Worm (Caenorhabditis elegans): ENCODE data around the gene phf-33.

The phf-33 gene

ce11 chrX:13269586-13269985 lies 9.2 kb downstream of the phf-33 start, which contains the start of gene cyp-14A2:
cyp-14A2 (minus strand) TSS chrX:13269686.
- TF ChIP-seq klf-2 (GFP tag; conservative IDR thresholded peaks at IDR 0.05) (no peak), tab-1 (GFP tag; IDR thresholded peaks at IDR 0.05) (no peak), T22C8.4 (GFP tag; IDR thresholded peaks at IDR 0.05) (no peak), cog-1 (tag; optimal IDR thresholded peaks at IDR 0.05) (no peak), ref-1 (GFP tag; conservative IDR thresholded peaks at IDR 0.05) (no peak), ztf-29 (GFP tag; IDR thresholded peaks at IDR 0.05) (no peak), med-1 (GFP tag; optimal IDR thresholded peaks at IDR 0.05; ENCODE audit: insufficient read depth) (no peak), ztf-23 (GFP tag; IDR thresholded peaks at IDR 0.05) (no peak), flt-1 (GFP tag; IDR thresholded peaks at IDR 0.05) (no peak)

- TF ChIP-seq cog-1 (tag; optimal IDR thresholded peaks at IDR 0.05) (no peak), klf-2 (GFP tag; conservative IDR thresholded peaks at IDR 0.05) (no peak), ztf-29 (GFP tag; IDR thresholded peaks at IDR 0.05) (no peak), T22C8.4 (GFP tag; IDR thresholded peaks at IDR 0.05) (no peak)
Observed at ce11 chrX:13267230-13267629, 11.5 kb downstream of the phf-33 start, which contains the start of gene cyp-14A1. cyp-14A1 (minus strand) TSS chrX:13267355.

- TF ChIP-seq klf-2 (GFP tag; conservative IDR thresholded peaks at IDR 0.05) (peak; percentile 90), cog-1 (tag; optimal IDR thresholded peaks at IDR 0.05) (peak; percentile 44), tab-1 (GFP tag; IDR thresholded peaks at IDR 0.05) (peak; percentile 92), ztf-29 (GFP tag; IDR thresholded peaks at IDR 0.05) (peak; percentile 88), med-1 (GFP tag; optimal IDR thresholded peaks at IDR 0.05; ENCODE audit: insufficient read depth) (peak; percentile 28), flt-1 (GFP tag; IDR thresholded peaks at IDR 0.05) (peak; percentile 92), ztf-23 (GFP tag; IDR thresholded peaks at IDR 0.05) (peak; percentile 94), ref-1 (GFP tag; conservative IDR thresholded peaks at IDR 0.05) (peak; percentile 77), T22C8.4 (GFP tag; IDR thresholded peaks at IDR 0.05) (peak; percentile 89)
Observed at ce11 chrX:13264550-13264949, 14.2 kb downstream of the phf-33 start.

- TF ChIP-seq ztf-23 (GFP tag; IDR thresholded peaks at IDR 0.05), result no peak
Observed at ce11 chrX:13262195-13262594, 16.6 kb downstream of the phf-33 start, which contains the start of gene K09A11.1. K09A11.1 (plus strand) TSS chrX:13262495.

ce11 chrX:13257577-13257976 lies 21.2 kb downstream of the phf-33 start, which contains the start of gene K08H2.10:
K08H2.10 (plus strand) TSS chrX:13257806.
- TF ChIP-seq tab-1 (GFP tag; IDR thresholded peaks at IDR 0.05) (no peak), ztf-29 (GFP tag; IDR thresholded peaks at IDR 0.05) (no peak), med-1 (GFP tag; optimal IDR thresholded peaks at IDR 0.05; ENCODE audit: insufficient read depth) (no peak), ztf-23 (GFP tag; IDR thresholded peaks at IDR 0.05) (no peak), flt-1 (GFP tag; IDR thresholded peaks at IDR 0.05) (no peak), cog-1 (tag; optimal IDR thresholded peaks at IDR 0.05) (no peak), T22C8.4 (GFP tag; IDR thresholded peaks at IDR 0.05) (no peak), klf-2 (GFP tag; conservative IDR thresholded peaks at IDR 0.05) (no peak), ref-1 (GFP tag; conservative IDR thresholded peaks at IDR 0.05) (no peak)

- TF ChIP-seq ref-1 (GFP tag; conservative IDR thresholded peaks at IDR 0.05), result no peak
- no peak for TF ChIP-seq ztf-23 (GFP tag; IDR thresholded peaks at IDR 0.05)
- no peak for TF ChIP-seq klf-2 (GFP tag; conservative IDR thresholded peaks at IDR 0.05)
- no peak for TF ChIP-seq flt-1 (GFP tag; IDR thresholded peaks at IDR 0.05)
- no peak for TF ChIP-seq ztf-29 (GFP tag; IDR thresholded peaks at IDR 0.05)
- TF ChIP-seq T22C8.4 (GFP tag; IDR thresholded peaks at IDR 0.05), result no peak
- TF ChIP-seq med-1 (GFP tag; optimal IDR thresholded peaks at IDR 0.05; ENCODE audit: insufficient read depth), result no peak
- no peak for TF ChIP-seq tab-1 (GFP tag; IDR thresholded peaks at IDR 0.05)
- TF ChIP-seq cog-1 (tag; optimal IDR thresholded peaks at IDR 0.05), result no peak
Observed at ce11 chrX:13251914-13252434, 26.8 kb downstream of the phf-33 start, which contains the start of gene nhr-32. nhr-32 (plus strand) TSS chrX:13251964.

- no peak for TF ChIP-seq klf-2 (GFP tag; conservative IDR thresholded peaks at IDR 0.05)
- 0 out of 2 replicates have a peak, but pooled peaks have one; percentile 51 for TF ChIP-seq flt-1 (GFP tag; IDR thresholded peaks at IDR 0.05)
- TF ChIP-seq cog-1 (tag; optimal IDR thresholded peaks at IDR 0.05), result peak; percentile 30
- no peak for TF ChIP-seq ref-1 (GFP tag; conservative IDR thresholded peaks at IDR 0.05)
Observed at ce11 chrX:13251354-13251843, 27.4 kb downstream of the phf-33 start.

ce11 chrX:13250163-13250562 lies 28.6 kb downstream of the phf-33 start:
- TF ChIP-seq med-1 (GFP tag; optimal IDR thresholded peaks at IDR 0.05; ENCODE audit: insufficient read depth) (no peak), klf-2 (GFP tag; conservative IDR thresholded peaks at IDR 0.05) (no peak), cog-1 (tag; optimal IDR thresholded peaks at IDR 0.05) (no peak), flt-1 (GFP tag; IDR thresholded peaks at IDR 0.05) (no peak), ztf-23 (GFP tag; IDR thresholded peaks at IDR 0.05) (no peak), ref-1 (GFP tag; conservative IDR thresholded peaks at IDR 0.05) (no peak)

- TF ChIP-seq klf-2 (GFP tag; conservative IDR thresholded peaks at IDR 0.05), result no peak
- no peak for TF ChIP-seq cog-1 (tag; optimal IDR thresholded peaks at IDR 0.05)
- no peak for TF ChIP-seq flt-1 (GFP tag; IDR thresholded peaks at IDR 0.05)
- no peak for TF ChIP-seq ztf-29 (GFP tag; IDR thresholded peaks at IDR 0.05)
- TF ChIP-seq T22C8.4 (GFP tag; IDR thresholded peaks at IDR 0.05), result no peak
- no peak for TF ChIP-seq ztf-23 (GFP tag; IDR thresholded peaks at IDR 0.05)
Observed at ce11 chrX:13249102-13249501, 29.7 kb downstream of the phf-33 start.

ce11 chrX:13248265-13248664 lies 30.5 kb downstream of the phf-33 start, which contains the start of gene K08H2.7:
K08H2.7 (minus strand) TSS chrX:13248437.
- TF ChIP-seq cog-1 (tag; optimal IDR thresholded peaks at IDR 0.05) (no peak), tab-1 (GFP tag; IDR thresholded peaks at IDR 0.05) (no peak), klf-2 (GFP tag; conservative IDR thresholded peaks at IDR 0.05) (no peak), ref-1 (GFP tag; conservative IDR thresholded peaks at IDR 0.05) (no peak), ztf-29 (GFP tag; IDR thresholded peaks at IDR 0.05) (no peak), ztf-23 (GFP tag; IDR thresholded peaks at IDR 0.05) (no peak), flt-1 (GFP tag; IDR thresholded peaks at IDR 0.05) (no peak), med-1 (GFP tag; optimal IDR thresholded peaks at IDR 0.05; ENCODE audit: insufficient read depth) (no peak), T22C8.4 (GFP tag; IDR thresholded peaks at IDR 0.05) (no peak)
